Worm (Caenorhabditis elegans) whole organism, L4/young adult: ENCODE data around the gene lido-7.

Experiments used
- W03F9.2 ChIP-seq: fragments of 150-350 bp; optimal IDR thresholded peaks from 2 replicates; lab custom pipeline; 2014; ENCODE audit warnings: missing biosample characterization, missing genetic modification characterization
- dao-5 ChIP-seq: sonication (generic microtip); optimal IDR thresholded peaks from 2 replicates; lab custom pipeline; 2016; ENCODE audit warnings: missing genotype, missing genetic modification characterization, moderate library complexity, missing compliant biosample characterization
- him-1 ChIP-seq: sonication (generic microtip); optimal IDR thresholded peaks from 2 replicates; lab custom pipeline; 2016; ENCODE audit warnings: missing genotype, missing genetic modification reagents, missing genetic modification characterization, missing compliant biosample characterization

- no peak for TF ChIP-seq dao-5 (tag; lab: Kevin White, UChicago)
- no peak for TF ChIP-seq him-1 (tag; lab: Kevin White, UChicago)
- no peak for TF ChIP-seq W03F9.2 (tag; lab: Kevin White, UChicago)
Observed at ce11 chrII:2966350-2966749, 21.8 kb upstream of the lido-7 start.
